Worm (Caenorhabditis elegans) whole organism, L3 larva: ENCODE data around the gene acs-14.

ENCODE experiments used
- R02D3.7 ChIP-seq: fragments of 150-350 bp; optimal IDR thresholded peaks from 2 replicates; lab custom pipeline; 2014; ENCODE audit warnings: missing biosample characterization, missing genetic modification characterization
- ZK546.5 ChIP-seq: sonication (generic microtip); optimal IDR thresholded peaks from 2 replicates; lab custom pipeline; 2017; ENCODE audit warnings: missing biosample characterization, missing genetic modification characterization
- aly-2 ChIP-seq: fragments of 150-350 bp; optimal IDR thresholded peaks from 2 replicates; lab custom pipeline; 2014; ENCODE audit warnings: missing biosample characterization, missing genetic modification characterization
- ama-1 ChIP-seq: fragments of 150-350 bp; optimal IDR thresholded peaks from 2 replicates; lab custom pipeline; 2018
- ceh-82 ChIP-seq: fragments of 150-350 bp; optimal IDR thresholded peaks from 2 replicates; lab custom pipeline; 2014; ENCODE audit warnings: missing biosample characterization, missing genetic modification characterization
- ceh-9 ChIP-seq: sonication (generic microtip); optimal IDR thresholded peaks from 2 replicates; lab custom pipeline; 2018; ENCODE audit warnings: missing biosample characterization, missing genetic modification characterization
- daf-12 ChIP-seq: fragments of 150-350 bp; optimal IDR thresholded peaks from 2 replicates; lab custom pipeline; 2014; ENCODE audit warnings: missing biosample characterization, missing genetic modification reagents, missing genetic modification characterization
- egl-27 ChIP-seq: sonication (generic microtip); optimal IDR thresholded peaks from 4 replicates; lab custom pipeline; 2017; ENCODE audit warnings: missing biosample characterization, missing genetic modification reagents, missing genetic modification characterization
- elt-1 ChIP-seq: fragments of 150-350 bp; optimal IDR thresholded peaks from 2 replicates; lab custom pipeline; 2014; ENCODE audit warnings: missing biosample characterization, missing genetic modification characterization
- elt-2 ChIP-seq: sonication (generic microtip); optimal IDR thresholded peaks from 2 replicates; lab custom pipeline; 2016; ENCODE audit warnings: missing genetic modification reagents, mild to moderate bottlenecking, missing genetic modification characterization, missing compliant biosample characterization
- elt-3 ChIP-seq, 3 experiments: fragments of 150-350 bp in 1 of 3; sonication (generic microtip) in 2 of 3; optimal IDR thresholded peaks; 2 replicates in 2 of 3; 4 replicates in 1 of 3; lab custom pipeline; 2014 to 2017; ENCODE audit warnings: missing biosample characterization in 3 of 3, missing genetic modification characterization in 3 of 3
- eor-1 ChIP-seq, 2 experiments: fragments of 150-350 bp; optimal IDR thresholded peaks; 2 replicates each; lab custom pipeline; 2014 to 2018; ENCODE audit warnings: missing biosample characterization in 2 of 2, missing genetic modification characterization in 2 of 2
- fkh-2 ChIP-seq: fragments of 150-350 bp; optimal IDR thresholded peaks from 2 replicates; lab custom pipeline; 2014; ENCODE audit warnings: missing biosample characterization, missing genetic modification reagents, missing genetic modification characterization
- lin-15B ChIP-seq: fragments of 150-350 bp; optimal IDR thresholded peaks from 2 replicates; lab custom pipeline; 2014; ENCODE audit warnings: missing biosample characterization, missing genetic modification characterization
- lin-39 ChIP-seq: fragments of 150-350 bp; optimal IDR thresholded peaks from 2 replicates; lab custom pipeline; 2018; ENCODE audit warnings: missing biosample characterization, missing genetic modification reagents, missing genetic modification characterization
- nfya-1 ChIP-seq: sonication (generic microtip); optimal IDR thresholded peaks from 2 replicates; lab custom pipeline; 2017; ENCODE audit warnings: missing genetic modification characterization, mild to moderate bottlenecking, missing compliant biosample characterization, antibody characterized with exemption, moderate library complexity; ENCODE audit not compliant: insufficient read depth
- nhr-11 ChIP-seq: fragments of 150-350 bp; optimal IDR thresholded peaks from 2 replicates; lab custom pipeline; 2014; ENCODE audit warnings: missing biosample characterization, missing genetic modification characterization
- nhr-237 ChIP-seq: fragments of 150-350 bp; optimal IDR thresholded peaks from 2 replicates; lab custom pipeline; 2014; ENCODE audit warnings: missing biosample characterization, missing genetic modification characterization
- nhr-28 ChIP-seq: fragments of 150-350 bp; optimal IDR thresholded peaks from 2 replicates; lab custom pipeline; 2014; ENCODE audit warnings: missing biosample characterization, missing genetic modification characterization
- nhr-43 ChIP-seq: sonication (generic microtip); optimal IDR thresholded peaks from 2 replicates; lab custom pipeline; 2016; ENCODE audit warnings: mild to moderate bottlenecking, missing genetic modification characterization, missing compliant biosample characterization; ENCODE audit not compliant: poor library complexity, severe bottlenecking
- nhr-67 ChIP-seq: fragments of 150-350 bp; optimal IDR thresholded peaks from 2 replicates; lab custom pipeline; 2014; ENCODE audit warnings: missing biosample characterization, missing genetic modification characterization
- nhr-76 ChIP-seq: fragments of 150-350 bp; sonication (generic microtip); optimal IDR thresholded peaks from 5 replicates; lab custom pipeline; 2014; ENCODE audit warnings: missing biosample characterization, missing genetic modification characterization
- nhr-77 ChIP-seq: fragments of 150-350 bp; optimal IDR thresholded peaks from 2 replicates; lab custom pipeline; 2014; ENCODE audit warnings: missing biosample characterization, missing genetic modification characterization
- pha-4 ChIP-seq: fragments of 150-350 bp; optimal IDR thresholded peaks from 2 replicates; lab custom pipeline; 2014; ENCODE audit warnings: missing biosample characterization, missing genetic modification reagents, missing genetic modification characterization
- pqm-1 ChIP-seq: fragments of 150-350 bp; optimal IDR thresholded peaks from 2 replicates; lab custom pipeline; 2017; ENCODE audit warnings: missing biosample characterization, missing genetic modification characterization, inconsistent platforms
- sea-2 ChIP-seq: fragments of 150-350 bp; sonication (generic microtip); optimal IDR thresholded peaks from 4 replicates; lab custom pipeline; 2014; ENCODE audit warnings: missing biosample characterization, missing genetic modification reagents, missing genetic modification characterization
- skn-1 ChIP-seq: fragments of 150-350 bp; optimal IDR thresholded peaks from 2 replicates; lab custom pipeline; 2014; ENCODE audit warnings: missing biosample characterization, missing genetic modification characterization
- snpc-4 ChIP-seq: fragments of 150-350 bp; optimal IDR thresholded peaks from 2 replicates; lab custom pipeline; 2014; ENCODE audit warnings: missing biosample characterization, missing genetic modification characterization
- tbx-2 ChIP-seq: sonication (generic microtip); optimal IDR thresholded peaks from 2 replicates; lab custom pipeline; 2016; ENCODE audit warnings: mild to moderate bottlenecking, missing genetic modification characterization, missing compliant biosample characterization
- unc-62 ChIP-seq: fragments of 150-350 bp; sonication (generic microtip); optimal IDR thresholded peaks from 4 replicates; lab custom pipeline; 2014; ENCODE audit warnings: missing biosample characterization, missing genetic modification reagents, missing genetic modification characterization
- ztf-11 ChIP-seq: fragments of 150-350 bp; optimal IDR thresholded peaks from 2 replicates; lab custom pipeline; 2014; ENCODE audit warnings: missing biosample characterization, missing genetic modification characterization
- ztf-4 ChIP-seq: fragments of 150-350 bp; optimal IDR thresholded peaks from 2 replicates; lab custom pipeline; 2014; ENCODE audit warnings: missing biosample characterization, missing genetic modification characterization

The acs-14 gene

DNA sequence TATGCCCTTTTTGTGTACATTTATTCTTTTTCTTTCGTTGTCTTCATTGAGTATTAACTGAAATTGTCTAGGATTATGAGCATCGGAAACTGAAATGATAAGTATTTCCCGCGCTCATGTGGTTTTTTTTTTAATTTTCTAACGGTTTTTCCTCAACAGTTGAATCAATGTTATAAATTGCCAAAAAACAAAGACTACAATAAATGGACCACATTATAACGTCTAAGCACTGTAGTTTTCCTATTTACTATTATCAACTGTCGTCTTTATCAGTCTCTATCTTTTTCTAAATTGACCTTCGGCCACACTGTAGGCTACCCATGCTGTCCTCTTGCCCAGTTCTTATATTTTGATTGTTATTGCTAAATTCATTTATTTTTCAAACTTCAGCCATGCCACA, at the start of gene acs-14:
Gene acs-14 (plus strand): TSS at position 391 of the 400 bp plus-strand sequence.
- TF ChIP-seq ZK546.5 (no peak), egl-27 (no peak), elt-2 (peak; percentile 67), nhr-237 (tag; lab: Kevin White, UChicago) (no peak), pha-4 (tag; lab: Kevin White, UChicago) (peak; percentile 1)

DNA sequence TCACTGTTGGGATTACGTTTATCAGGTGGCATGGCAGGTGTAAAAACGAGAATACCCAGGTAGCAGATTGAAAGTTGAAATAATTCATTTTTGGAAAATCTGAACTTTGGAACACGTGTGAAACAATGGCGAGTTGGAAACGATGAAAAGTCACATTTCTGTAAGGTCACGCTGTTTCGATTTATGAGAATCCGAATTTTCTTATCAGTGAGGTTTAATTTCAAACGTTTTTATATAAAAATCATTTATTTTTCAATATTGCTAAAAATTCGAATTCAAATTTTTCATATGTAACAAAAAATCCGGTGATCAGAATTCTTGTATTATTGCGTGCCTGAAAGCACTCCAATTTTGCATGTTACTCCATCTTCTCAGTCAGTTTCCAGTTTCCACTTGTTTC, 45.3 kb upstream of the acs-14 start, which contains the start of gene F07D3.3:
Gene F07D3.3 (minus strand): TSS at position 101 of the 400 bp plus-strand sequence.
- TF ChIP-seq snpc-4 (tag; lab: Kevin White, UChicago), result no peak
- no peak for TF ChIP-seq skn-1
- no peak for TF ChIP-seq nhr-77 (tag; lab: Kevin White, UChicago)
- TF ChIP-seq ceh-82 (tag; lab: Kevin White, UChicago), result no peak

DNA sequence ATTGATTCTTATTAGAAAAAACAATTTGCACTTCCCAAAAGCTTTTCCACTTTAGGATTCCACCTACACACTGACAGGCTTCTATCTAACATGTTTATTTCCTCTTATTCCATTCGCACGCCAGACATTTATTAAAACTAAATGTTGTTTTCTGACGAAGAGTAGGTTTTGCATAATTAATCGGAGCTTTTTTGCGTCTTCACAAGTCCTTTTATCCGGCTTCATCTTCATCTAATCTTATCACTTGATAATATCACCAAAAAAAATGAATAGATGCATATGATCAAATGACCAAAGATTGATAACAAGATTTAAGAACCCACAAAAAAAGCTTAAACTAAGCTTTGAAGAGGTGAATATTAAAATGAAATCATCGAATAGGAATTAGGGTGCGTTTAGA, 42.4 kb upstream of the acs-14 start:
- no peak for TF ChIP-seq ceh-82 (tag; lab: Kevin White, UChicago)
- TF ChIP-seq, all 47 proteins: peak for 0

DNA sequence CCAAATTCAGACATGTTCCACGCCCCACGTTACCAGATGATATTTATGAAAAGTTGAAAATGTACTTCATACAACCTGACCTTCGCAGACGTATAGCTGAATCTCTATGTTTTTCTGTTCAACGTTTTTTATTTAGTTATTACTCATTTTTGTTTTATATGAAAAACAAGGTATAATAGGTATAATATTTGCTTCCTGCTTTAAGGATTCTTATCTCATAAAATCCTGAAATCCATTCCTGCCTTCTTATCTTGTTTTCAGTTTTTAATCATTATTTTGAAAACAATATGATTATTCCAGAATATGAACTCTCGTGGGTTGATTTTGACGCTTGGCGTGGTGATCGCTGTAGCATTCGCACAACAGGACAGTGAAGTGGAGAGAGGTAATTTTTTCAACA, 36.3 kb upstream of the acs-14 start, which contains the start of gene flp-6:
Gene flp-6 (plus strand): TSS at position 301 of the 400 bp plus-strand sequence.
- TF ChIP-seq ztf-11 (tag; lab: Kevin White, UChicago) (no peak), ztf-4 (no peak)

DNA sequence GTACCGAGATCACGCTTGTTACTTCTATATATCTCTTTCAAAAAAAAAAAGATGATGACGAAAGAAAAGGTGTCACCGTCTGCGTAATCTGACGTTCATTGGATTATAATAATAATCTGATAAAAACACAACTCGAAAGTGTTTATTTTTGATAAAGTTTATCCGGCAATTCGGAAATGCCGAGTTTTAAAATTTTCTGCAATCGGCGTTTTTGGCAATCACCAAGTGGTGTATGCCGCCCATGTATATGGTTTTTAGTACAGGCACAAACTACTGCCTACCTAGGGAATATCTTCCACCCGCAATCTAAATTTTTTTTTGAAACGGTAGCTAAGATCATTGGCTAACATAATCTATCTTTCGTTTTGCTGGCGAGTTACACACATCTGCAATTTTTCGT, 34.0 kb upstream of the acs-14 start:
- no peak for TF ChIP-seq daf-12
- TF ChIP-seq pqm-1 (tag; lab: Kevin White, UChicago), result no peak
- TF ChIP-seq nhr-237 (tag; lab: Kevin White, UChicago), result no peak
- no peak for TF ChIP-seq pha-4 (tag; lab: Kevin White, UChicago)
- no peak for TF ChIP-seq tbx-2 (tag; lab: Kevin White, UChicago)
- no peak for TF ChIP-seq R02D3.7 (tag; lab: Kevin White, UChicago)
- no peak for TF ChIP-seq nhr-67 (tag; lab: Kevin White, UChicago)
- no peak for TF ChIP-seq nhr-76 (tag; lab: Kevin White, UChicago)
- no peak for TF ChIP-seq ama-1 (lab: Kevin White, UChicago)
- no peak for TF ChIP-seq nhr-11 (tag; lab: Kevin White, UChicago)

DNA sequence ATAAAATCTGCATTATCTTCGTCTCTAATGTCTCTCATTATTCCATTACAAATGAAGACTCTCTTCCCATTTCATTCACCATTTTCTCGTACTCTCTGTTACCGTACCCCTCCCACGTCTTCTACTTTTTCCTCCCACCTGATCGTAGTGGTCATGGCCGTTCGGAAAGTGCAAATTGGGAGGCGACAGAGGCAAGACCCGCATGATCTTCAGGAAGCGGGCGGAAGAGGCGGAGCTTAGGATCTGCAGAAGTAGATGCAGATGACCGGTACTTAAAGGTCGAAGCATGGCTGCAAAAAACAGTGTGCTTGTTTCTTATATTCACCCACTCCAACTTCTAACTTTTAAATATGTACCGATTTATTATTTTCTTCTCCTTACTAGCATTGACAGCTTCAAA, 30.1 kb upstream of the acs-14 start, which contains the start of gene nas-3:
Gene nas-3 (plus strand): TSS at position 301 of the 400 bp plus-strand sequence.
- no peak for TF ChIP-seq nfya-1 (tag; lab: Kevin White, UChicago)
- TF ChIP-seq lin-39, result no peak
- no peak for TF ChIP-seq nhr-43 (tag; lab: Kevin White, UChicago)
- no peak for TF ChIP-seq pha-4 (tag; lab: Kevin White, UChicago)
- no peak for TF ChIP-seq unc-62 (GFP tag; lab: Kevin White, UChicago)
- no peak for TF ChIP-seq lin-15B (tag; lab: Kevin White, UChicago)
- TF ChIP-seq nhr-237 (tag; lab: Kevin White, UChicago), result no peak
- TF ChIP-seq aly-2 (tag; lab: Kevin White, UChicago), result no peak
- no peak for TF ChIP-seq nhr-77 (tag; lab: Kevin White, UChicago)
- no peak for TF ChIP-seq ceh-9
- TF ChIP-seq egl-27, result no peak
- TF ChIP-seq fkh-2 (tag; lab: Kevin White, UChicago), result no peak
- no peak for TF ChIP-seq nhr-28
- TF ChIP-seq R02D3.7 (tag; lab: Kevin White, UChicago), result no peak
- TF ChIP-seq elt-1 (tag; lab: Kevin White, UChicago), result no peak
- no peak for TF ChIP-seq elt-3 (tag; optimal IDR thresholded peaks at IDR 0.05; lab: Kevin White, UChicago)
- TF ChIP-seq ztf-4, result no peak
- no peak for TF ChIP-seq sea-2 (GFP tag; lab: Kevin White, UChicago)
- no peak for TF ChIP-seq nhr-11 (tag; lab: Kevin White, UChicago)

DNA sequence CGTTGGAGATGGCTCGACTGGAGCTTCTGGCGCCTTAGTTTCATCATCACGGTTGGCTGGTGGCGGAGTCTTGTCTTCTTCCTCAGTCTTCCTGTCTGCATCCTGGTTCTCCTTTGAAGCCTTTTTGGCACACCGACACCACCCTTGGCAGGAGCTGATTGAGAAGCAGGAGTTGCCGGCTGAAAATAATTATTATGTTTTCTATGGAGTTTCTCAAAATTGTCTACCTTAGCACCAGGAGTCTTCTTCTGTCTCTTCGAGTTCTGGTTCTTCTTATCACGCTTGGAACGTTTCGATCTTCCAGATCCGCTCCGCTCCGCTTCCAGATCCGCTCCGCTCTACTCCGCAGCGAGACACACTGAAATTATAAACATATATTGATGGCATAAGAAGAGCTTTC, 27.4 kb upstream of the acs-14 start, which contains the start of gene K06A4.6:
Gene K06A4.6 (minus strand): TSS at position 101 of the 400 bp plus-strand sequence.
- no peak for TF ChIP-seq eor-1 (tag; optimal IDR thresholded peaks at IDR 0.05; lab: Kevin White, UChicago)
- no peak for TF ChIP-seq sea-2 (GFP tag; lab: Kevin White, UChicago)
- no peak for TF ChIP-seq nfya-1 (tag; lab: Kevin White, UChicago)
